Worm (Caenorhabditis elegans): ENCODE results near the gene K12H6.4.

- TF ChIP-seq nfya-1 (tag; optimal IDR thresholded peaks at IDR 0.05; ENCODE audit: insufficient read depth) (no peak), pqm-1 (tag; optimal IDR thresholded peaks at IDR 0.05) (no peak), lin-39 (tag; optimal IDR thresholded peaks at IDR 0.05) (no peak), daf-12 (tag; optimal IDR thresholded peaks at IDR 0.05) (no peak), fos-1 (tag; optimal IDR thresholded peaks at IDR 0.05) (no peak)
Observed at ce11 chrII:2832539-2832938, 8.5 kb upstream of the K12H6.4 start.

All from whole organism, L3 larva.